ENCODE assay signal across 7 worm cellular contexts in genomic region chrIII:10520523-10520922, ce11.
A peak's percentile ranks its signal among the peaks of the same experiment; 100 is the strongest.
TF ChIP-seq lines count a peak whose summit lies in the region.

Gene unc-49, plus strand, starts transcription at chrIII:10520762.

TF ChIP-seq in whole organism, L1 larva, 84 proteins besides CTCF, POLR2A, EP300 and RAD21:
- TF ChIP-seq snu-23 (GFP tag; optimal IDR thresholded peaks at IDR 0.05; lab: Kevin White, UChicago) (peak; percentile 18), lin-14 (GFP tag; optimal IDR thresholded peaks at IDR 0.05; lab: Kevin White, UChicago) (peak; percentile 73), elt-3 (tag; optimal IDR thresholded peaks at IDR 0.05; lab: Kevin White, UChicago) (no peak), nhr-71 (tag; optimal IDR thresholded peaks at IDR 0.05; lab: Kevin White, UChicago) (peak; percentile 28), rnt-1 (tag; optimal IDR thresholded peaks at IDR 0.05; lab: Kevin White, UChicago) (peak; percentile 34), nhr-20 (tag; optimal IDR thresholded peaks at IDR 0.05; lab: Kevin White, UChicago) (peak; percentile 1), F16B12.6 (tag; optimal IDR thresholded peaks at IDR 0.05; lab: Kevin White, UChicago) (no peak), unc-130 (tag; optimal IDR thresholded peaks at IDR 0.05; lab: Kevin White, UChicago) (no peak)

TF ChIP-seq in whole organism, L2 larva, 48 proteins besides CTCF, POLR2A, EP300 and RAD21 (continues in another document):
- TF ChIP-seq nhr-77 (tag; optimal IDR thresholded peaks at IDR 0.05; lab: Kevin White, UChicago) = no peak
- TF ChIP-seq egl-27 (tag; optimal IDR thresholded peaks at IDR 0.05; lab: Kevin White, UChicago) = no peak
- TF ChIP-seq skn-1 (tag; optimal IDR thresholded peaks at IDR 0.05; lab: Kevin White, UChicago) = no peak
- peak; percentile 6 for TF ChIP-seq C34F6.9 (tag; optimal IDR thresholded peaks at IDR 0.05; lab: Kevin White, UChicago)
- TF ChIP-seq nhr-11 (tag; optimal IDR thresholded peaks at IDR 0.05; lab: Kevin White, UChicago) = no peak
- no peak for TF ChIP-seq blmp-1 (tag; optimal IDR thresholded peaks at IDR 0.05; lab: Kevin White, UChicago; ENCODE audit: insufficient read depth)
- no peak for TF ChIP-seq nhr-12 (tag; optimal IDR thresholded peaks at IDR 0.05; lab: Kevin White, UChicago)
- peak; percentile 61 for TF ChIP-seq F13H6.1 (tag; optimal IDR thresholded peaks at IDR 0.05; lab: Kevin White, UChicago)
- no peak for TF ChIP-seq ceh-16 (tag; optimal IDR thresholded peaks at IDR 0.05; lab: Kevin White, UChicago)
- peak in 1 of 2 experiments; percentile 7 for TF ChIP-seq lsy-2 (tag; optimal IDR thresholded peaks at IDR 0.05; lab: Kevin White, UChicago)
- TF ChIP-seq snpc-4 (tag; optimal IDR thresholded peaks at IDR 0.05; lab: Kevin White, UChicago) = no peak
- TF ChIP-seq sem-4 (tag; optimal IDR thresholded peaks at IDR 0.05; lab: Kevin White, UChicago) = no peak
- no peak for TF ChIP-seq Y55F3AM.14 (GFP tag; optimal IDR thresholded peaks at IDR 0.05; lab: Kevin White, UChicago)
- peak; percentile 14 for TF ChIP-seq nhr-129 (tag; optimal IDR thresholded peaks at IDR 0.05; lab: Kevin White, UChicago)

TF ChIP-seq in whole organism, L3 larva, 47 proteins besides CTCF, POLR2A, EP300 and RAD21:
- peak; percentile 33 for TF ChIP-seq egl-5 (tag; optimal IDR thresholded peaks at IDR 0.05; lab: Kevin White, UChicago)
- TF ChIP-seq nfya-1 (tag; optimal IDR thresholded peaks at IDR 0.05; lab: Kevin White, UChicago; ENCODE audit: insufficient read depth) = peak; percentile 43
- no peak for TF ChIP-seq snpc-4 (tag; optimal IDR thresholded peaks at IDR 0.05; lab: Kevin White, UChicago)

TF ChIP-seq in whole organism, L4 larva, 104 proteins besides CTCF, POLR2A, EP300 and RAD21:
- TF ChIP-seq aha-1 (tag; lab: Kevin White, UChicago) (peak; percentile 58), F26F4.8 (GFP tag; conservative IDR thresholded peaks at IDR 0.05; lab: Robert Waterston, UW) (no peak), hif-1 (tag; optimal IDR thresholded peaks at IDR 0.05; lab: Kevin White, UChicago) (no peak)

TF ChIP-seq in whole organism, late embryonic, 69 proteins besides CTCF, POLR2A, EP300 and RAD21 (continues in another document):
- TF ChIP-seq unc-42 (tag; optimal IDR thresholded peaks at IDR 0.05; lab: Kevin White, UChicago) = no peak
- TF ChIP-seq unc-3 (GFP tag; conservative IDR thresholded peaks at IDR 0.05; lab: Robert Waterston, UW) = no peak
- TF ChIP-seq unc-3 (tag; optimal IDR thresholded peaks at IDR 0.05; lab: Kevin White, UChicago) = no peak
- no peak for TF ChIP-seq pros-1 (tag; optimal IDR thresholded peaks at IDR 0.05; lab: Kevin White, UChicago)
- TF ChIP-seq pat-9 (tag; optimal IDR thresholded peaks at IDR 0.05; lab: Kevin White, UChicago) = no peak
- TF ChIP-seq C08G9.2 (tag; optimal IDR thresholded peaks at IDR 0.05; lab: Kevin White, UChicago) = peak; percentile 12
- TF ChIP-seq ceh-48 (tag; optimal IDR thresholded peaks at IDR 0.05; lab: Kevin White, UChicago) = no peak
- no peak for TF ChIP-seq nhr-232 (tag; optimal IDR thresholded peaks at IDR 0.05; lab: Kevin White, UChicago)
- TF ChIP-seq hlh-8 (tag; optimal IDR thresholded peaks at IDR 0.05; lab: Kevin White, UChicago) = no peak
- no peak for TF ChIP-seq npax-4 (tag; optimal IDR thresholded peaks at IDR 0.05; lab: Kevin White, UChicago)
- no peak for TF ChIP-seq ceh-30 (tag; optimal IDR thresholded peaks at IDR 0.05; lab: Kevin White, UChicago)
- TF ChIP-seq ceh-18 (tag; optimal IDR thresholded peaks at IDR 0.05; lab: Kevin White, UChicago) = peak; percentile 26
- no peak for TF ChIP-seq ceh-9 (tag; optimal IDR thresholded peaks at IDR 0.05; lab: Kevin White, UChicago)
- TF ChIP-seq ztf-16 (tag; optimal IDR thresholded peaks at IDR 0.05; lab: Kevin White, UChicago) = no peak
- TF ChIP-seq ceh-45 (GFP tag; IDR thresholded peaks at IDR 0.05; lab: Robert Waterston, UW) = no peak
- TF ChIP-seq ref-2 (tag; optimal IDR thresholded peaks at IDR 0.05; lab: Kevin White, UChicago) = no peak
- TF ChIP-seq ceh-31 (tag; optimal IDR thresholded peaks at IDR 0.05; lab: Kevin White, UChicago) = no peak
- peak; percentile 41 for TF ChIP-seq syd-9 (tag; optimal IDR thresholded peaks at IDR 0.05; lab: Kevin White, UChicago)
- TF ChIP-seq unc-55 (GFP tag; optimal IDR thresholded peaks at IDR 0.05; lab: Kevin White, UChicago) = no peak
- no peak for TF ChIP-seq mec-3 (tag; optimal IDR thresholded peaks at IDR 0.05; lab: Kevin White, UChicago; ENCODE audit: borderline replicate concordance)
- TF ChIP-seq ceh-6 (GFP tag; optimal IDR thresholded peaks at IDR 0.05; lab: Kevin White, UChicago) = no peak
- TF ChIP-seq pqm-1 (tag; optimal IDR thresholded peaks at IDR 0.05; lab: Kevin White, UChicago) = no peak
- no peak for TF ChIP-seq hlh-13 (GFP tag; optimal IDR thresholded peaks at IDR 0.05; lab: Kevin White, UChicago)
- TF ChIP-seq Y22D7AL.16 (tag; optimal IDR thresholded peaks at IDR 0.05; lab: Kevin White, UChicago) = no peak

TF ChIP-seq in whole organism, mixed stage, embryonic, 35 proteins besides CTCF, POLR2A, EP300 and RAD21:
- TF ChIP-seq lsy-2 (tag; optimal IDR thresholded peaks at IDR 0.05; lab: Kevin White, UChicago) (no peak), unc-62 (GFP tag; optimal IDR thresholded peaks at IDR 0.05; lab: Kevin White, UChicago) (peak; percentile 22), blmp-1 (tag; optimal IDR thresholded peaks at IDR 0.05; lab: Kevin White, UChicago) (no peak), unc-120 (tag; optimal IDR thresholded peaks at IDR 0.05; lab: Kevin White, UChicago; ENCODE audit: poor library complexity, severe bottlenecking) (peak; percentile 47), nhr-28 (tag; optimal IDR thresholded peaks at IDR 0.05; lab: Kevin White, UChicago) (no peak), hlh-1 (tag; optimal IDR thresholded peaks at IDR 0.05; lab: Kevin White, UChicago) (peak; percentile 62)

TF ChIP-seq in whole organism, young adult, 124 proteins besides CTCF, POLR2A, EP300 and RAD21:
- TF ChIP-seq sea-2 (GFP tag; IDR thresholded peaks at IDR 0.05; lab: Robert Waterston, UW) (no peak), hsf-1 (GFP tag; IDR thresholded peaks at IDR 0.05; lab: Robert Waterston, UW) (no peak), lir-1 (GFP tag; conservative IDR thresholded peaks at IDR 0.05; lab: Robert Waterston, UW) (no peak), unc-130 (GFP tag; optimal IDR thresholded peaks at IDR 0.05; lab: Kevin White, UChicago) (no peak), lsy-27 (tag; optimal IDR thresholded peaks at IDR 0.05; lab: Kevin White, UChicago; ENCODE audit: borderline replicate concordance, insufficient read depth) (no peak), egrh-3 (GFP tag; IDR thresholded peaks at IDR 0.05; lab: Robert Waterston, UW) (0 out of 2 replicates have a peak, but pooled peaks have one; percentile 6), snpc-1.3 (tag; optimal IDR thresholded peaks at IDR 0.05; lab: Kevin White, UChicago; ENCODE audit: insufficient read depth) (no peak)
